Worm (Caenorhabditis elegans) whole organism, L1 larva: ENCODE results near the gene F49E12.7.

ENCODE experiments used
- C16A3.4 ChIP-seq: fragments of 150-350 bp; optimal IDR thresholded peaks from 2 replicates; lab custom pipeline; 2014; ENCODE audit warnings: missing biosample characterization, missing genetic modification characterization
- C34B4.2 ChIP-seq: sonication (generic microtip); optimal IDR thresholded peaks from 2 replicates; lab custom pipeline; 2017; ENCODE audit warnings: mild to moderate bottlenecking, missing genetic modification characterization, missing compliant biosample characterization
- aha-1 ChIP-seq: fragments of 150-350 bp; optimal IDR thresholded peaks from 2 replicates; lab custom pipeline; 2014; ENCODE audit warnings: missing biosample characterization, missing genetic modification characterization
- ama-1 ChIP-seq: fragments of 150-350 bp; optimal IDR thresholded peaks from 2 replicates; lab custom pipeline; 2014
- blmp-1 ChIP-seq: fragments of 150-350 bp; optimal IDR thresholded peaks from 2 replicates; lab custom pipeline; 2014; ENCODE audit warnings: missing biosample characterization, missing genetic modification characterization
- ceh-63 ChIP-seq: fragments of 200-800 bp; sonication (Bioruptor generic); optimal IDR thresholded peaks from 2 replicates; lab custom pipeline; 2018; ENCODE audit warnings: mild to moderate bottlenecking, missing genetic modification characterization, missing compliant biosample characterization
- egl-27 ChIP-seq, 2 experiments: fragments of 150-350 bp in 1 of 2; sonication (generic microtip); optimal IDR thresholded peaks; 3 replicates each; lab custom pipeline; 2017 to 2018; ENCODE audit warnings: missing biosample characterization in 2 of 2, missing genetic modification characterization in 2 of 2, missing genetic modification reagents in 2 of 2
- elt-3 ChIP-seq, 6 experiments: fragments of 150-350 bp in 1 of 6; sonication (generic microtip); optimal IDR thresholded peaks; 2 replicates each; lab custom pipeline; 2017 to 2018; ENCODE audit warnings: missing biosample characterization in 6 of 6, missing genetic modification characterization in 6 of 6, inconsistent platforms in 1 of 6
- fkh-4 ChIP-seq: sonication (generic microtip); optimal IDR thresholded peaks from 2 replicates; lab custom pipeline; 2016; ENCODE audit warnings: missing compliant biosample characterization, missing genetic modification characterization, borderline replicate concordance
- hlh-17 ChIP-seq: fragments of 200-800 bp; sonication (Bioruptor generic); optimal IDR thresholded peaks from 2 replicates; lab custom pipeline; 2018; ENCODE audit warnings: missing genetic modification characterization, mild to moderate bottlenecking, missing compliant biosample characterization, moderate library complexity, borderline replicate concordance
- hlh-4 ChIP-seq: sonication (generic microtip); optimal IDR thresholded peaks from 2 replicates; lab custom pipeline; 2016; ENCODE audit warnings: mild to moderate bottlenecking, missing genetic modification characterization, missing compliant biosample characterization
- hpl-2 ChIP-seq: fragments of 150-350 bp; optimal IDR thresholded peaks from 2 replicates; lab custom pipeline; 2014; ENCODE audit warnings: missing biosample characterization, missing genetic modification reagents, missing genetic modification characterization
- isw-1 ChIP-seq: fragments of 200-800 bp; sonication (Bioruptor generic); IDR thresholded peaks from 2 replicates; pipeline ENCODE4 v1.3.6; 2022; ENCODE audit warnings: missing genetic modification characterization, missing compliant biosample characterization
- lin-14 ChIP-seq: fragments of 200-800 bp; sonication (Bioruptor generic); optimal IDR thresholded peaks from 2 replicates; lab custom pipeline; 2018; ENCODE audit warnings: mild to moderate bottlenecking, missing genetic modification characterization, moderate library complexity, missing compliant biosample characterization
- lin-35 ChIP-seq, 2 experiments: fragments of 150-350 bp; optimal IDR thresholded peaks; 2 replicates each; lab custom pipeline; 2014; ENCODE audit warnings: missing biosample characterization in 2 of 2, missing genetic modification characterization in 2 of 2, missing genetic modification reagents in 2 of 2
- lir-3 ChIP-seq: sonication (generic microtip); optimal IDR thresholded peaks from 2 replicates; lab custom pipeline; 2016; ENCODE audit warnings: mild to moderate bottlenecking, missing genetic modification characterization, moderate library complexity, missing compliant biosample characterization; ENCODE audit not compliant: poor library complexity
- mab-9 ChIP-seq: fragments of 200-800 bp; sonication (Bioruptor generic); IDR thresholded peaks from 2 replicates; pipeline ENCODE4 v1.3.6; 2022; ENCODE audit warnings: missing genetic modification reagents, missing genetic modification characterization, missing compliant biosample characterization
- mdl-1 ChIP-seq, 2 experiments: fragments of 150-350 bp; optimal IDR thresholded peaks; 2 replicates each; lab custom pipeline; 2014 to 2017; ENCODE audit warnings: missing biosample characterization in 2 of 2, missing genetic modification characterization in 2 of 2, inconsistent platforms in 1 of 2
- nhr-11 ChIP-seq: fragments of 150-350 bp; optimal IDR thresholded peaks from 2 replicates; lab custom pipeline; 2014; ENCODE audit warnings: missing biosample characterization, missing genetic modification characterization
- nhr-12 ChIP-seq: sonication (generic microtip); optimal IDR thresholded peaks from 2 replicates; lab custom pipeline; 2017; ENCODE audit warnings: missing biosample characterization, missing genetic modification characterization
- nhr-76 ChIP-seq: sonication (generic microtip); optimal IDR thresholded peaks from 2 replicates; lab custom pipeline; 2017; ENCODE audit warnings: missing biosample characterization, missing genetic modification characterization
- nhr-84 ChIP-seq: sonication (generic microtip); optimal IDR thresholded peaks from 2 replicates; lab custom pipeline; 2017; ENCODE audit warnings: missing biosample characterization, missing genetic modification characterization
- nhr-90 ChIP-seq: sonication (generic microtip); optimal IDR thresholded peaks from 2 replicates; lab custom pipeline; 2016; ENCODE audit warnings: mild to moderate bottlenecking, missing genetic modification characterization, missing compliant biosample characterization; ENCODE audit not compliant: poor library complexity
- pag-3 ChIP-seq: sonication (generic microtip); optimal IDR thresholded peaks from 2 replicates; lab custom pipeline; 2017; ENCODE audit warnings: missing genetic modification characterization, mild to moderate bottlenecking, missing compliant biosample characterization, antibody characterized with exemption, borderline replicate concordance; ENCODE audit not compliant: insufficient read depth
- rnt-1 ChIP-seq: sonication (generic microtip); optimal IDR thresholded peaks from 2 replicates; lab custom pipeline; 2016; ENCODE audit warnings: mild to moderate bottlenecking, missing genetic modification characterization, moderate library complexity, missing compliant biosample characterization
- skn-1 ChIP-seq: fragments of 150-350 bp; optimal IDR thresholded peaks from 2 replicates; lab custom pipeline; 2014; ENCODE audit warnings: missing biosample characterization, missing genetic modification characterization
- snu-23 ChIP-seq: sonication (generic microtip); optimal IDR thresholded peaks from 2 replicates; lab custom pipeline; 2016; ENCODE audit warnings: missing genetic modification characterization, missing compliant biosample characterization
- sup-37 ChIP-seq: fragments of 200-800 bp; sonication (Bioruptor generic); optimal IDR thresholded peaks from 2 replicates; lab custom pipeline; 2018; ENCODE audit warnings: mild to moderate bottlenecking, missing genetic modification characterization, missing compliant biosample characterization
- unc-130 ChIP-seq: fragments of 150-350 bp; optimal IDR thresholded peaks from 2 replicates; lab custom pipeline; 2017; ENCODE audit warnings: missing biosample characterization, missing genetic modification characterization, inconsistent platforms
- unc-30 ChIP-seq: sonication (generic microtip); optimal IDR thresholded peaks from 2 replicates; lab custom pipeline; 2017; ENCODE audit warnings: missing biosample characterization, missing genetic modification characterization
- unc-62 ChIP-seq: fragments of 150-350 bp; optimal IDR thresholded peaks from 2 replicates; lab custom pipeline; 2014; ENCODE audit warnings: missing biosample characterization, missing genetic modification reagents, missing genetic modification characterization
- unc-98 ChIP-seq: fragments of 200-800 bp; sonication (Bioruptor generic); IDR thresholded peaks from 2 replicates; pipeline ENCODE4 v1.3.6; 2022; ENCODE audit warnings: missing genetic modification characterization, missing compliant biosample characterization
- zag-1 ChIP-seq: fragments of 150-350 bp; optimal IDR thresholded peaks from 2 replicates; lab custom pipeline; 2014; ENCODE audit warnings: missing biosample characterization, missing genetic modification characterization
- zip-4 ChIP-seq: fragments of 200-800 bp; sonication (Bioruptor generic); optimal IDR thresholded peaks from 2 replicates; lab custom pipeline; 2018; ENCODE audit warnings: mild to moderate bottlenecking, missing genetic modification characterization, moderate library complexity, missing compliant biosample characterization
- ztf-11 ChIP-seq, 2 experiments: sonication (generic microtip); optimal IDR thresholded peaks; 2 replicates each; lab custom pipeline; 2016 to 2017; ENCODE audit warnings: missing genetic modification characterization in 2 of 2, missing biosample characterization in 1 of 2, missing compliant biosample characterization in 1 of 2
- ztf-4 ChIP-seq: fragments of 150-350 bp; optimal IDR thresholded peaks from 2 replicates; lab custom pipeline; 2014; ENCODE audit warnings: missing biosample characterization, missing genetic modification characterization

The F49E12.7 gene

ce11 chrII:8381197-8381596 lies 14.7 kb downstream of the F49E12.7 start, which contains the start of gene F49E12.12:
F49E12.12 (plus strand) TSS chrII:8381497.
- no peak for TF ChIP-seq skn-1 (tag; lab: Kevin White, UChicago)
- TF ChIP-seq rnt-1 (tag; lab: Kevin White, UChicago), result no peak
- no peak for TF ChIP-seq zag-1
- no peak for TF ChIP-seq C34B4.2
- no peak for TF ChIP-seq elt-3 (tag; optimal IDR thresholded peaks at IDR 0.05; lab: Kevin White, UChicago)
- TF ChIP-seq unc-130 (tag; lab: Kevin White, UChicago), result no peak
- no peak for TF ChIP-seq sup-37 (GFP tag; lab: Kevin White, UChicago)
- TF ChIP-seq nhr-84 (tag; lab: Kevin White, UChicago), result no peak
- no peak for TF ChIP-seq nhr-90
- TF ChIP-seq nhr-76, result no peak
- no peak for TF ChIP-seq mab-9
- no peak for TF ChIP-seq lin-14 (GFP tag; lab: Kevin White, UChicago)
- no peak for TF ChIP-seq ama-1 (lab: Kevin White, UChicago)
- no peak for TF ChIP-seq unc-98
- no peak for TF ChIP-seq hlh-4 (tag; lab: Kevin White, UChicago)
- TF ChIP-seq zip-4 (GFP tag; lab: Kevin White, UChicago), result no peak
- TF ChIP-seq ztf-4, result no peak
- TF ChIP-seq snu-23 (GFP tag; lab: Kevin White, UChicago), result no peak
- no peak for TF ChIP-seq unc-30 (tag; lab: Kevin White, UChicago)
- no peak for TF ChIP-seq C16A3.4 (tag; lab: Kevin White, UChicago)

ce11 chrII:8380188-8380587 lies 15.8 kb downstream of the F49E12.7 start:
- TF ChIP-seq blmp-1 (tag; lab: Kevin White, UChicago) (peak; percentile 18), ceh-63 (GFP tag; lab: Kevin White, UChicago) (no peak)

DNA sequence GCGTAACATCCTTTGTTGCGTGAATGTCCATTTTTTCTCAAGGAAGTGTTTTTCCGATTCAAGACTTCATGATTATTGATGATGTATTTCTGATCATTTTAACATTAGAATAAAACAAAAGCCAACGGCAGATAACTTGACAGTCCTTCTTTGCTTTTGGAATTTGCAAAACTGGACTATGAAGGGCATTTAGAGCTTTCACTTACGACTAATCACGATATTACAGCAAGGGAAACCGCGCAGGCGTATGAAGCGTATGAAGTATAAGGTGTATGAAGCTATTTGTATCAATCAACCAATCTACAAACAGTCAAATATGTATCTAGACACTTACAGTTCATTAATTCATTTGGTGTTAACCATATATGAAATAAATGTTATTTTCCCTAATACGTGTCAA lies 18.2 kb downstream of the F49E12.7 start:
- no peak for TF ChIP-seq unc-98
- no peak for TF ChIP-seq isw-1 (GFP tag; lab: Robert Waterston, UW)
- TF ChIP-seq fkh-4 (tag; lab: Kevin White, UChicago), result no peak
- no peak for TF ChIP-seq C34B4.2
- no peak for TF ChIP-seq aha-1
- TF ChIP-seq snu-23 (GFP tag; lab: Kevin White, UChicago), result no peak
- TF ChIP-seq zag-1, result no peak

- TF ChIP-seq lin-35 (GFP tag; optimal IDR thresholded peaks at IDR 0.05; lab: Kevin White, UChicago) (no peak), C34B4.2 (no peak), lir-3 (tag; lab: Kevin White, UChicago) (no peak), pag-3 (no peak), hpl-2 (GFP tag; lab: Kevin White, UChicago) (no peak), ztf-11 (tag; optimal IDR thresholded peaks at IDR 0.05; lab: Kevin White, UChicago) (no peak), hlh-17 (GFP tag; lab: Kevin White, UChicago) (no peak), mdl-1 (tag; optimal IDR thresholded peaks at IDR 0.05; lab: Kevin White, UChicago) (no peak), zag-1 (no peak), unc-62 (GFP tag; lab: Kevin White, UChicago) (no peak), egl-27 (tag; optimal IDR thresholded peaks at IDR 0.05; lab: Kevin White, UChicago) (no peak), elt-3 (tag; optimal IDR thresholded peaks at IDR 0.05; lab: Kevin White, UChicago) (no peak), nhr-12 (tag; lab: Kevin White, UChicago) (no peak), nhr-11 (no peak)
- TF ChIP-seq, all 84 proteins: peak for 0
Measured at ce11 chrII:8370194-8370593, 25.7 kb downstream of the F49E12.7 start.
